Worm (Caenorhabditis elegans) whole organism, L1 larva: ENCODE data around the gene F27B3.6.

ENCODE experiments used
- blmp-1 ChIP-seq: fragments of 150-350 bp; optimal IDR thresholded peaks from 2 replicates; lab custom pipeline; 2014; ENCODE audit warnings: missing biosample characterization, missing genetic modification characterization
- unc-62 ChIP-seq: fragments of 150-350 bp; optimal IDR thresholded peaks from 2 replicates; lab custom pipeline; 2014; ENCODE audit warnings: missing biosample characterization, missing genetic modification reagents, missing genetic modification characterization

- TF ChIP-seq blmp-1 (no peak), unc-62 (no peak)
Observed at ce11 chrIII:6619952-6620351, 41.5 kb upstream of the F27B3.6 start, which contains the start of gene C13B9.2.
